Fruit fly (Drosophila melanogaster) Kc167 (cell line): Measurements from ENCODE around the gene CG43783.

Experiments
- Myc ChIP-seq: fragments of >200 bp; optimal IDR thresholded peaks from 2 replicates; lab custom pipeline; 2017; ENCODE audit warnings: missing external identifiers
- h ChIP-seq: fragments of >200 bp; optimal IDR thresholded peaks from 3 replicates; lab custom pipeline; 2018; ENCODE audit warnings: missing external identifiers
- insv ChIP-seq: fragments of >200 bp; optimal IDR thresholded peaks from 3 replicates; lab custom pipeline; 2018; ENCODE audit warnings: missing external identifiers
- psq ChIP-seq: fragments of >200 bp; optimal IDR thresholded peaks from 2 replicates; lab custom pipeline; 2017; ENCODE audit warnings: missing external identifiers
- ttk ChIP-seq: sonication (Bioruptor generic); optimal IDR thresholded peaks from 2 replicates; lab custom pipeline; 2017; ENCODE audit warnings: missing external identifiers

- no peak for TF ChIP-seq h (lab: Kevin White, UChicago)
- no peak for TF ChIP-seq psq
- no peak for TF ChIP-seq Myc (lab: Kevin White, UChicago)
- no peak for TF ChIP-seq insv (lab: Kevin White, UChicago)
- no peak for TF ChIP-seq ttk (lab: Kevin White, UChicago)
Observed at dm6 chr3L:8996173-8996767, 42.2 kb upstream of the CG43783 start.
